Worm (Caenorhabditis elegans): Measurements from ENCODE around the gene F38E11.6.

Gene F38E11.6

DNA sequence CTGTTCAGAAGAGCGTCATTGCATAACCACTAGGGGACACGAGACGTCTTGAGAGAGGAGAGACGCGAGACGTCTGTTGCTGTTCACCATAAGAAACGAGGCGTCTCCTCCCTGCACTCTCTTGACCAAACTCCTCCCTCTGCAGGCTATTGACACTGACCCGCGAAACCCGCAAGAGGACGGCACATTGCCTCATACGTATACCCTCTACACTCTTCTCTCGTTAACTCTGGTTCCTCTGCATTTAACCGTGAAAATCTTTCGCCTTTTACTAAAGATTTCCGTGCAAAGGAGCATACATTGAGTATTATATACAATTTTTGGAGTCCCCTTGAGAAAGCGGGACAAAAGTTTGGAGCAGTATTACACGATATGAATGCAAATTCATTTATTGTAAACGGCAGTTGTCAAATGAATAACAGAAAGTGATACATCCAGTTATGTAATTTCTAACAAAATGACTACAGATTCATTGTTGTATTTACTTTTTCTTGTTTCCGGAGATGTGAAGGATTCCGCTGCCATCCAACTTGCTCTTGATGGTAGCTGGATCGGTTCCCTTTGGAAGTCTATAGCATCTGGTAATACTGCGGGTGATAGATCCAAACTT lies 22.8 kb downstream of the F38E11.6 start:
- TF ChIP-seq nhr-232 (tag; optimal IDR thresholded peaks at IDR 0.05), result no peak
- TF ChIP-seq hlh-6 (tag; optimal IDR thresholded peaks at IDR 0.05), result no peak
- TF ChIP-seq pat-9 (tag; optimal IDR thresholded peaks at IDR 0.05), result no peak
- no peak for TF ChIP-seq C38D4.7 (GFP tag; optimal IDR thresholded peaks at IDR 0.05)
- TF ChIP-seq ceh-6 (GFP tag; optimal IDR thresholded peaks at IDR 0.05), result no peak
- peak; percentile 36 for TF ChIP-seq ceh-19 (GFP tag; optimal IDR thresholded peaks at IDR 0.05)
- peak; percentile 77 for TF ChIP-seq elt-2 (tag; optimal IDR thresholded peaks at IDR 0.05)
- no peak for TF ChIP-seq Y22D7AL.16 (tag; optimal IDR thresholded peaks at IDR 0.05)
- TF ChIP-seq pha-2 (tag; optimal IDR thresholded peaks at IDR 0.05), result peak; percentile 7
- no peak for TF ChIP-seq pha-4 (tag; optimal IDR thresholded peaks at IDR 0.05)
- TF ChIP-seq ttx-3 (tag; optimal IDR thresholded peaks at IDR 0.05), result peak; percentile 21
- peak; percentile 7 for TF ChIP-seq ceh-48 (tag; optimal IDR thresholded peaks at IDR 0.05)
- TF ChIP-seq ama-1 (optimal IDR thresholded peaks at IDR 0.05), result peak; percentile 97
- no peak for TF ChIP-seq sox-4 (tag; optimal IDR thresholded peaks at IDR 0.05)
- peak; percentile 59 for TF ChIP-seq pax-1 (tag; optimal IDR thresholded peaks at IDR 0.05)
- no peak for TF ChIP-seq zip-5 (tag; optimal IDR thresholded peaks at IDR 0.05)
- TF ChIP-seq fax-1 (tag; optimal IDR thresholded peaks at IDR 0.05), result no peak
- no peak for TF ChIP-seq odd-2 (tag; optimal IDR thresholded peaks at IDR 0.05)
- no peak for TF ChIP-seq T23F11.4 (GFP tag; optimal IDR thresholded peaks at IDR 0.05)
- no peak for TF ChIP-seq unc-86 (tag; optimal IDR thresholded peaks at IDR 0.05)
- no peak for TF ChIP-seq pag-3 (tag; optimal IDR thresholded peaks at IDR 0.05; ENCODE audit: borderline replicate concordance)
- peak; percentile 77 for TF ChIP-seq ceh-18 (tag; optimal IDR thresholded peaks at IDR 0.05)
- peak; percentile 33 for TF ChIP-seq che-1 (tag; optimal IDR thresholded peaks at IDR 0.05)
- peak; percentile 50 for TF ChIP-seq ceh-14 (tag; optimal IDR thresholded peaks at IDR 0.05)
- no peak for TF ChIP-seq elt-4 (tag; optimal IDR thresholded peaks at IDR 0.05)
- TF ChIP-seq pqm-1 (tag; optimal IDR thresholded peaks at IDR 0.05), result no peak
- TF ChIP-seq lim-6 (tag; optimal IDR thresholded peaks at IDR 0.05), result no peak
- peak; percentile 86 for TF ChIP-seq ceh-31 (tag; optimal IDR thresholded peaks at IDR 0.05)
- peak; percentile 23 for TF ChIP-seq fkh-6 (tag; optimal IDR thresholded peaks at IDR 0.05)
- no peak for TF ChIP-seq ceh-24 (tag; optimal IDR thresholded peaks at IDR 0.05)
- peak; percentile 6 for TF ChIP-seq tbx-7 (tag; optimal IDR thresholded peaks at IDR 0.05)
- no peak for TF ChIP-seq npax-4 (tag; optimal IDR thresholded peaks at IDR 0.05)
- peak; percentile 82 for TF ChIP-seq ceh-34 (tag; optimal IDR thresholded peaks at IDR 0.05)
- no peak for TF ChIP-seq ahr-1 (tag; optimal IDR thresholded peaks at IDR 0.05)
- TF ChIP-seq K09A11.1 (tag; optimal IDR thresholded peaks at IDR 0.05; ENCODE audit: insufficient read depth), result no peak
- TF ChIP-seq ceh-9 (tag; optimal IDR thresholded peaks at IDR 0.05), result no peak
- TF ChIP-seq K02D7.2 (tag; optimal IDR thresholded peaks at IDR 0.05), result no peak
- peak; percentile 87 for TF ChIP-seq tbx-2 (tag; optimal IDR thresholded peaks at IDR 0.05)
- TF ChIP-seq gmeb-2 (tag; optimal IDR thresholded peaks at IDR 0.05), result no peak
- TF ChIP-seq fkh-10 (GFP tag; optimal IDR thresholded peaks at IDR 0.05), result no peak
- no peak for TF ChIP-seq hlh-15 (tag; optimal IDR thresholded peaks at IDR 0.05)
- peak; percentile 16 for TF ChIP-seq ceh-22 (tag; optimal IDR thresholded peaks at IDR 0.05)
- TF ChIP-seq unc-42 (tag; optimal IDR thresholded peaks at IDR 0.05), result peak; percentile 79
- peak; percentile 80 for TF ChIP-seq hlh-30 (tag; optimal IDR thresholded peaks at IDR 0.05; ENCODE audit: insufficient read depth)
- TF ChIP-seq sdc-2 (tag; optimal IDR thresholded peaks at IDR 0.05), result peak; percentile 37
- peak; percentile 6 for TF ChIP-seq C08G9.2 (tag; optimal IDR thresholded peaks at IDR 0.05)
- TF ChIP-seq dmd-4 (tag; optimal IDR thresholded peaks at IDR 0.05; ENCODE audit: borderline replicate concordance), result no peak
- TF ChIP-seq ceh-30 (tag; optimal IDR thresholded peaks at IDR 0.05), result peak; percentile 61
- TF ChIP-seq eyg-1 (tag; optimal IDR thresholded peaks at IDR 0.05), result no peak
- peak; percentile 50 for TF ChIP-seq unc-55 (GFP tag; optimal IDR thresholded peaks at IDR 0.05)
- no peak for TF ChIP-seq unc-3 (GFP tag; conservative IDR thresholded peaks at IDR 0.05)
- no peak for TF ChIP-seq unc-3 (tag; optimal IDR thresholded peaks at IDR 0.05)
- no peak for TF ChIP-seq hlh-13 (GFP tag; optimal IDR thresholded peaks at IDR 0.05)

All from whole organism, late embryonic.